Fruit fly (Drosophila melanogaster) whole organism, embryonic: ENCODE data around the gene CG34171.

Source experiments
- B-H1 ChIP-seq: fragments of 200-800 bp; sonication (Bioruptor generic); IDR thresholded peaks from 3 replicates; pipeline ENCODE4 v1.3.6; 2022; ENCODE audit warnings: missing biosample characterization, missing genetic modification characterization
- Bgb ChIP-seq: fragments of 200-800 bp; sonication (Bioruptor generic); IDR thresholded peaks from 2 replicates; pipeline ENCODE4 v1.3.6; 2022; ENCODE audit warnings: missing biosample characterization, missing genetic modification characterization; ENCODE audit not compliant: partially characterized antibody
- CG10274 ChIP-seq: fragments of 200-800 bp; sonication (Bioruptor generic); optimal IDR thresholded peaks from 3 replicates; lab custom pipeline; 2017; ENCODE audit warnings: missing biosample characterization, mild to moderate bottlenecking, missing genetic modification characterization
- CG10979 ChIP-seq: fragments of 200-800 bp; sonication (Bioruptor generic); optimal IDR thresholded peaks from 2 replicates; lab custom pipeline; 2018; ENCODE audit warnings: missing biosample characterization, mild to moderate bottlenecking, missing genetic modification characterization, moderate library complexity
- CG11456 ChIP-seq: fragments of 200-800 bp; sonication (Bioruptor generic); IDR thresholded peaks from 3 replicates; pipeline ENCODE4 v1.3.6; 2022; ENCODE audit warnings: missing biosample characterization, missing genetic modification characterization
- CG1647 ChIP-seq: fragments of 200-800 bp; sonication (Bioruptor generic); optimal IDR thresholded peaks from 3 replicates; lab custom pipeline; 2016; ENCODE audit warnings: missing biosample characterization, missing genetic modification characterization
- CG17568 ChIP-seq: fragments of 200-800 bp; sonication (Bioruptor generic); optimal IDR thresholded peaks from 2 replicates; lab custom pipeline; 2018; ENCODE audit warnings: missing biosample characterization, mild to moderate bottlenecking, missing genetic modification characterization, moderate library complexity
- CG2199 ChIP-seq: fragments of 200-800 bp; sonication (Bioruptor generic); IDR thresholded peaks from 3 replicates; pipeline ENCODE4 v1.3.6; 2022; ENCODE audit warnings: missing biosample characterization, missing genetic modification characterization
- CG33557 ChIP-seq: fragments of 200-800 bp; sonication (Bioruptor generic); optimal IDR thresholded peaks from 2 replicates; lab custom pipeline; 2019; ENCODE audit warnings: missing biosample characterization, mild to moderate bottlenecking, missing genetic modification characterization, moderate library complexity
- CG42726 ChIP-seq: fragments of 200-800 bp; sonication (Bioruptor generic); IDR thresholded peaks from 2 replicates; pipeline ENCODE4 v1.3.6; 2022; ENCODE audit warnings: missing biosample characterization, missing genetic modification characterization; ENCODE audit not compliant: partially characterized antibody
- CG5953 ChIP-seq: fragments of 200-800 bp; sonication (Bioruptor generic); IDR thresholded peaks from 2 replicates; pipeline ENCODE4 v1.3.6; 2022; ENCODE audit warnings: missing biosample characterization, missing genetic modification characterization
- CG6683 ChIP-seq: fragments of 200-800 bp; sonication (Bioruptor generic); optimal IDR thresholded peaks from 2 replicates; lab custom pipeline; 2017; ENCODE audit warnings: missing biosample characterization, mild to moderate bottlenecking, missing genetic modification characterization, missing genetic modification reagents
- CG7745 ChIP-seq: fragments of 200-800 bp; sonication (Bioruptor generic); optimal IDR thresholded peaks from 2 replicates; lab custom pipeline; 2018; ENCODE audit warnings: missing biosample characterization, mild to moderate bottlenecking, missing genetic modification characterization, moderate library complexity
- CG7786 ChIP-seq: fragments of 200-800 bp; sonication (Bioruptor generic); optimal IDR thresholded peaks from 2 replicates; lab custom pipeline; 2016; ENCODE audit warnings: missing biosample characterization, missing genetic modification characterization
- CG7839 ChIP-seq: fragments of 200-800 bp; sonication (Bioruptor generic); optimal IDR thresholded peaks from 3 replicates; lab custom pipeline; 2018; ENCODE audit warnings: missing biosample characterization, mild to moderate bottlenecking, missing genetic modification characterization, moderate library complexity
- CG8924 ChIP-seq: fragments of 200-800 bp; optimal IDR thresholded peaks from 3 replicates; lab custom pipeline; 2019; ENCODE audit warnings: missing biosample characterization, mild to moderate bottlenecking, missing genetic modification characterization, moderate library complexity
- Drgx ChIP-seq: fragments of 200-800 bp; sonication (Bioruptor generic); IDR thresholded peaks from 2 replicates; pipeline ENCODE4 v1.3.6; 2022; ENCODE audit warnings: missing biosample characterization, missing genetic modification characterization
- H2.0 ChIP-seq: fragments of 200-800 bp; sonication (Bioruptor generic); IDR thresholded peaks from 2 replicates; pipeline ENCODE4 v1.3.6; 2022; ENCODE audit warnings: missing biosample characterization, missing genetic modification characterization
- Hmx ChIP-seq: fragments of 200-800 bp; sonication (Bioruptor generic); optimal IDR thresholded peaks from 2 replicates; lab custom pipeline; 2016; ENCODE audit warnings: missing biosample characterization, missing genetic modification characterization
- Hr39 ChIP-seq: fragments of >200 bp; optimal IDR thresholded peaks from 2 replicates; lab custom pipeline; 2017
- Nf-YB ChIP-seq: fragments of 200-800 bp; sonication (Bioruptor generic); optimal IDR thresholded peaks from 3 replicates; lab custom pipeline; 2019; ENCODE audit warnings: missing biosample characterization, mild to moderate bottlenecking, missing genetic modification characterization, moderate library complexity
- Sox102F ChIP-seq: fragments of 200-800 bp; sonication (Bioruptor generic); optimal IDR thresholded peaks from 2 replicates; lab custom pipeline; 2018; ENCODE audit warnings: missing biosample characterization, mild to moderate bottlenecking, missing genetic modification characterization, moderate library complexity
- Sry-β ChIP-seq: fragments of 200-800 bp; sonication (Bioruptor generic); optimal IDR thresholded peaks from 2 replicates; lab custom pipeline; 2018; ENCODE audit warnings: missing biosample characterization, mild to moderate bottlenecking, missing genetic modification characterization, moderate library complexity
- Xrp1 ChIP-seq: fragments of 200-800 bp; sonication (Bioruptor generic); IDR thresholded peaks from 2 replicates; pipeline ENCODE4 v1.3.6; 2022; ENCODE audit warnings: missing biosample characterization, missing genetic modification characterization
- ap ChIP-seq: fragments of 200-800 bp; sonication (Bioruptor generic); IDR thresholded peaks from 2 replicates; pipeline ENCODE4 v1.3.6; 2022; ENCODE audit warnings: missing biosample characterization, missing genetic modification characterization
- br ChIP-seq: fragments of >200 bp; optimal IDR thresholded peaks from 2 replicates; lab custom pipeline; 2017
- caup ChIP-seq: fragments of 200-800 bp; sonication (Bioruptor generic); optimal IDR thresholded peaks from 3 replicates; lab custom pipeline; 2017; ENCODE audit warnings: missing biosample characterization, mild to moderate bottlenecking, missing genetic modification characterization, moderate library complexity; ENCODE audit not compliant: severe bottlenecking
- emc ChIP-seq: fragments of 200-800 bp; sonication (Bioruptor generic); optimal IDR thresholded peaks from 2 replicates; lab custom pipeline; 2016; ENCODE audit warnings: missing biosample characterization, missing genetic modification characterization
- ftz-f1 ChIP-seq: fragments of 200-800 bp; sonication (Bioruptor generic); optimal IDR thresholded peaks from 2 replicates; lab custom pipeline; 2016; ENCODE audit warnings: missing biosample characterization, missing genetic modification characterization
- fu2 ChIP-seq: fragments of 200-800 bp; sonication (Bioruptor generic); optimal IDR thresholded peaks from 2 replicates; lab custom pipeline; 2016; ENCODE audit warnings: missing biosample characterization, missing genetic modification characterization
- gcm ChIP-seq: fragments of 200-800 bp; sonication (Bioruptor generic); optimal IDR thresholded peaks from 2 replicates; lab custom pipeline; 2019; ENCODE audit warnings: missing biosample characterization, mild to moderate bottlenecking, missing genetic modification characterization, moderate library complexity
- gem ChIP-seq: fragments of 200-800 bp; sonication (Bioruptor generic); optimal IDR thresholded peaks from 2 replicates; lab custom pipeline; 2019; ENCODE audit warnings: missing biosample characterization, mild to moderate bottlenecking, missing genetic modification characterization, moderate library complexity
- gsb-n ChIP-seq: fragments of 200-800 bp; sonication (Bioruptor generic); optimal IDR thresholded peaks from 3 replicates; lab custom pipeline; 2018; ENCODE audit warnings: missing biosample characterization, mild to moderate bottlenecking, missing genetic modification characterization
- insv ChIP-seq, 2 experiments: fragments of 200-800 bp; sonication (Bioruptor generic); optimal IDR thresholded peaks; 3 replicates each; lab custom pipeline; 2016 to 2018; ENCODE audit warnings: missing biosample characterization in 2 of 2, missing genetic modification characterization in 2 of 2
- oc ChIP-seq: fragments of 200-800 bp; sonication (Bioruptor generic); optimal IDR thresholded peaks from 2 replicates; lab custom pipeline; 2018; ENCODE audit warnings: missing biosample characterization, mild to moderate bottlenecking, missing genetic modification characterization, moderate library complexity
- pros ChIP-seq: fragments of 200-800 bp; sonication (Bioruptor generic); optimal IDR thresholded peaks from 3 replicates; lab custom pipeline; 2019; ENCODE audit warnings: missing biosample characterization, mild to moderate bottlenecking, missing genetic modification characterization, moderate library complexity
- pzg ChIP-seq: fragments of 200-800 bp; sonication (Bioruptor generic); optimal IDR thresholded peaks from 3 replicates; lab custom pipeline; 2018; ENCODE audit warnings: missing biosample characterization, mild to moderate bottlenecking, missing genetic modification characterization, moderate library complexity
- ranshi ChIP-seq: fragments of 200-800 bp; sonication (Bioruptor generic); IDR thresholded peaks from 2 replicates; pipeline ENCODE4 v1.3.6; 2022; ENCODE audit warnings: missing biosample characterization, missing genetic modification characterization
- sens ChIP-seq: fragments of 200-800 bp; sonication (Bioruptor generic); peaks from one replicate; lab custom pipeline; 2016; ENCODE audit warnings: missing biosample characterization, missing genetic modification characterization
- so ChIP-seq: fragments of 200-800 bp; sonication (Bioruptor generic); IDR thresholded peaks from 3 replicates; pipeline ENCODE4 v1.3.6; 2022; ENCODE audit warnings: missing biosample characterization, missing genetic modification characterization
- sqz ChIP-seq: fragments of 200-800 bp; sonication (Bioruptor generic); optimal IDR thresholded peaks from 3 replicates; lab custom pipeline; 2018; ENCODE audit warnings: missing biosample characterization, mild to moderate bottlenecking, missing genetic modification characterization
- stc ChIP-seq: fragments of 200-800 bp; sonication (Bioruptor generic); IDR thresholded peaks from 2 replicates; pipeline ENCODE4 v1.3.6; 2022; ENCODE audit warnings: missing biosample characterization, missing genetic modification characterization
- tgo ChIP-seq: fragments of 200-800 bp; sonication (Bioruptor generic); IDR thresholded peaks from 3 replicates; pipeline ENCODE4 v1.3.6; 2022; ENCODE audit warnings: missing biosample characterization, missing genetic modification characterization
- tll ChIP-seq, 2 experiments: fragments of 200-800 bp in 1 of 2; fragments of >200 bp in 1 of 2; sonication (Bioruptor generic) in 1 of 2; optimal IDR thresholded peaks; 2 replicates each; lab custom pipeline; 2017 to 2019; ENCODE audit warnings: missing biosample characterization in 2 of 2, missing genetic modification characterization in 2 of 2, mild to moderate bottlenecking in 1 of 2, moderate library complexity in 1 of 2
- trh ChIP-seq: fragments of 200-800 bp; sonication (Bioruptor generic); optimal IDR thresholded peaks from 2 replicates; lab custom pipeline; 2016; ENCODE audit warnings: missing biosample characterization, missing genetic modification characterization
- ttk ChIP-seq: fragments of 200-800 bp; sonication (Bioruptor generic); IDR thresholded peaks from 2 replicates; pipeline ENCODE4 v2.1.2; 2022; ENCODE audit warnings: missing biosample characterization, missing genetic modification characterization
- vnd ChIP-seq: fragments of 200-800 bp; sonication (Bioruptor generic); IDR thresholded peaks from 3 replicates; pipeline ENCODE4 v1.3.6; 2022; ENCODE audit warnings: missing biosample characterization, missing genetic modification characterization; ENCODE audit not compliant: partially characterized antibody
- zen ChIP-seq: fragments of 200-800 bp; sonication (Bioruptor generic); optimal IDR thresholded peaks from 3 replicates; lab custom pipeline; 2018; ENCODE audit warnings: missing biosample characterization, mild to moderate bottlenecking, missing genetic modification characterization, moderate library complexity

CG34171 gene

DNA sequence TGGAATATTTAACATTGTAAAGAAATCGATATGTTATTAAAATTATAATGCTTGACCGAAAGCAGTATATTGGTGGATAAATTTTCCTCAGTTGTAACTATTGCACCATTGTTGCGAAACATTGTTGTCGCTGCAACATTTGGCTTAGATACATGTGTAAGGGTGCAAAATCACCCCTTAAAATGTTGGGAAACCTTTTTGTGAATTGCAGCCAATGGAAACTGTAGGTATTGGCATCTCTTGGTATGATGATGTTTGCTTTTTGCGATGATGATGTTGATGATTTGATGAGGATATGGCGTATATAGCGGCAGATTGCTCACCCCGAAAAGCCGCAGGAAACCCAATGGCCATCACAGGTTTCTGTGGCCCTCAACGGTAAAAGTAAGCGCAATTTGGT, 14.0 kb upstream of the CG34171 start (continued):
- TF ChIP-seq CG33557 (no peak), Nf-YB (peak; percentile 68), vnd (no peak), Hr39 (lab: Kevin White, UChicago) (no peak), ftz-f1 (GFP tag; lab: Kevin White, UChicago) (no peak), tgo (GFP tag; lab: Robert Waterston, UW) (no peak), stc (GFP tag; lab: Robert Waterston, UW) (no peak)

DNA sequence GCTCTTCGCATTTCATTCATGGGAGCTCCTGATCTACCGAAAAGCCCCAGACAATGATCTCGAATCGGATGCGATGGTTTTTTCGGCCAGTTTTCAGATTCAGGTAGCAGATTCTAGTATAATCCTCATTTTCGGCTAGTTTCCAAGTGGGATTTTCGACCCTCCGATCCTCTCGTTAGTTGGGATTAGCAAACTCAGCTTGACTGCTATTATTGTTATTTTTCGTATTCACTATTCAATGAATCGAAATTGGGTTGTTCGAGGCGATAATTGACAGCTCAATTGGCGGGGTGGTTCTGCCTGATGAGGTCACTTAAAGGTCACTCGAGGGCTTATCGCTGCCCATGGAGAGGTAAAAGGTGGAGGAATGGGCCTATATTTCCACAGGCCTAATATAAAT, 8.8 kb upstream of the CG34171 start:
- no peak for TF ChIP-seq CG10274 (GFP tag; lab: Kevin White, UChicago)
- TF ChIP-seq CG1647 (GFP tag; lab: Kevin White, UChicago): no peak
- peak; percentile 57 for TF ChIP-seq zen
- TF ChIP-seq tll (GFP tag; optimal IDR thresholded peaks at IDR 0.05; lab: Kevin White, UChicago): peak in 1 of 2 experiments; percentile 72
- no peak for TF ChIP-seq Sox102F (GFP tag; lab: Kevin White, UChicago)
- peak in 1 of 2 experiments; percentile 48 for TF ChIP-seq insv (GFP tag; optimal IDR thresholded peaks at IDR 0.05; lab: Kevin White, UChicago)
- TF ChIP-seq fu2 (GFP tag; lab: Kevin White, UChicago): no peak
- no peak for TF ChIP-seq CG2199 (GFP tag; lab: Robert Waterston, UW)
- TF ChIP-seq pzg (GFP tag; lab: Kevin White, UChicago): no peak
- no peak for TF ChIP-seq Sry-β (GFP tag; lab: Kevin White, UChicago)
- no peak for TF ChIP-seq Xrp1 (GFP tag; lab: Robert Waterston, UW)
- TF ChIP-seq CG7786 (GFP tag; lab: Kevin White, UChicago): no peak
- TF ChIP-seq B-H1 (GFP tag; lab: Robert Waterston, UW): no peak
- TF ChIP-seq CG7839 (tag; lab: Kevin White, UChicago): no peak

DNA sequence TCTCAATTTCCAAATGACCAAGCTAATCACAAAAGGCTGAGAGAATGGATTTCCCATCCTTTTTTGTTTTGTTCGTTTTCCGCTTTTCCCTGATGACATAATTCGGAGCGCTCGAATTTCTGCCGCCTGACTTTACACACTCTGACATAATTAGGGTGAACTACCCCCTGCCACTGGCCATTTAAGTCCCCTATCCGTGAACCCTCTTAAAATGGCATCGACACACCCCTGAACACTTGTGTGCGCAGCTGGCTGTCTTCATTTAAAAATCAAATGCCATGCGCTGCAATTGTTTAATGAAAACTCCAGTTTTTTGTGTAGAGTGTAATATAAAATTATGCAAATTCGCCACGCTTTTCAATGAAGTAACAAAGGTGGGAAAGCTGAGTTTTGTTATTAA, 7.6 kb upstream of the CG34171 start:
- TF ChIP-seq CG8924 (tag; lab: Kevin White, UChicago): peak; percentile 12
- TF ChIP-seq pros (GFP tag; lab: Kevin White, UChicago): peak; percentile 87
- no peak for TF ChIP-seq Hmx (GFP tag; lab: Kevin White, UChicago)
- no peak for TF ChIP-seq so (GFP tag; lab: Robert Waterston, UW)
- peak in 1 of 2 experiments; percentile 90 for TF ChIP-seq tll (GFP tag; optimal IDR thresholded peaks at IDR 0.05; lab: Kevin White, UChicago)
- peak; percentile 77 for TF ChIP-seq gsb-n
- peak; percentile 1 for TF ChIP-seq CG7745 (tag; lab: Kevin White, UChicago)
- TF ChIP-seq ttk (GFP tag; lab: Robert Waterston, UW): peak; percentile 21; the same call in 1 of the 2 replicates
- no peak for TF ChIP-seq H2.0 (GFP tag; lab: Robert Waterston, UW)
- TF ChIP-seq CG6683 (GFP tag; lab: Kevin White, UChicago): no peak
- TF ChIP-seq gcm: peak; percentile 4
- no peak for TF ChIP-seq trh (GFP tag; lab: Kevin White, UChicago)
- peak; percentile 44 for TF ChIP-seq sqz (GFP tag; lab: Kevin White, UChicago)
- peak; percentile 81 for TF ChIP-seq oc (tag; lab: Kevin White, UChicago)

DNA sequence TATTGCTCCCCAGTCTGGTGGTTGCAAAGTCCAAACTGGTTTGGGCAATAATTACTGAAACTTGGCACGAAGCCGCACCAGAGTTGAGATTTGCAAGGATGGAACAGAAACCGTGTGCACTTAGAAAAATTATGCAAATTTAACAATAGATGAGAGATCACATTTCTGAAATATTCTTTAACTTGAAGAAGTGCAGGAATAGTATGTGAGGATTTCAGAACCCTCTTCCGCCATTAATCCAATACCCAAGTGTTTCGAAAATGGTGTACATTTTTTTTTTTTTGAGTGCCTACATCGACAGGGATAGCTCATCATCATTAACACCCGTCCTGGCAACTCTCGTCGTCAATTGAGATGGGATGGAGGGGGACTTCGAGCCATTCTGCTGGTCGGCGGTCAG, 6.3 kb upstream of the CG34171 start:
- TF ChIP-seq CG17568 (GFP tag; lab: Kevin White, UChicago): no peak
- peak; percentile 10 for TF ChIP-seq gem (tag; lab: Kevin White, UChicago)
- no peak for TF ChIP-seq CG5953 (GFP tag; lab: Robert Waterston, UW)
- TF ChIP-seq pros (GFP tag; lab: Kevin White, UChicago): no peak
- no peak for TF ChIP-seq Bgb (GFP tag; lab: Robert Waterston, UW)
- no peak for TF ChIP-seq ranshi (GFP tag; lab: Robert Waterston, UW)
- no peak for TF ChIP-seq CG42726 (GFP tag; lab: Robert Waterston, UW)
- TF ChIP-seq Xrp1 (GFP tag; lab: Robert Waterston, UW): peak; percentile 23; the same call in 1 of the 2 replicates
- TF ChIP-seq caup: no peak
- TF ChIP-seq br (lab: Kevin White, UChicago): no peak
- 0 out of 2 replicates have a peak, but pooled peaks have one; percentile 18 for TF ChIP-seq Drgx (GFP tag; lab: Robert Waterston, UW)
- TF ChIP-seq CG10979 (tag; lab: Kevin White, UChicago): peak; percentile 17
- TF ChIP-seq sens (GFP tag; lab: Kevin White, UChicago): peak; percentile 83
- no peak for TF ChIP-seq CG11456 (GFP tag; lab: Robert Waterston, UW)
- TF ChIP-seq ap: no peak
- no peak for TF ChIP-seq emc
